Worm (Caenorhabditis elegans) whole organism, young adult: Measurements from ENCODE around the gene fbxa-160.

Source experiments
- F57C9.4 ChIP-seq: sonication (generic microtip); optimal IDR thresholded peaks from 2 replicates; lab custom pipeline; 2017; ENCODE audit warnings: mild to moderate bottlenecking, missing genetic modification characterization, missing compliant biosample characterization
- Y56A3A.18 ChIP-seq: fragments of 200-800 bp; sonication (Bioruptor generic); IDR thresholded peaks from 2 replicates; pipeline ENCODE4 v1.3.6; 2022; ENCODE audit warnings: missing genetic modification reagents, missing genetic modification characterization, missing compliant biosample characterization
- mel-28 ChIP-seq: sonication (generic microtip); optimal IDR thresholded peaks from 2 replicates; lab custom pipeline; 2016; ENCODE audit warnings: borderline replicate concordance, mild to moderate bottlenecking, missing genetic modification characterization, missing compliant biosample characterization
- pha-4 ChIP-seq: fragments of 150-350 bp; sonication (generic microtip); optimal IDR thresholded peaks from 2 replicates; lab custom pipeline; 2014; ENCODE audit warnings: missing biosample characterization, missing genetic modification reagents, missing genetic modification characterization

ce11 chrII:1584140-1584539, 40.3 kb downstream of the fbxa-160 start, which contains the start of gene clec-21:
- no peak for TF ChIP-seq pha-4 (tag; lab: Kevin White, UChicago)
- no peak for TF ChIP-seq mel-28
- TF ChIP-seq F57C9.4 (tag; lab: Kevin White, UChicago) = no peak
- TF ChIP-seq Y56A3A.18 = no peak
